Fruit fly (Drosophila melanogaster) whole organism: ENCODE results near the gene Naa30B.

Source experiments
- pan ChIP-seq: fragments of >200 bp; optimal IDR thresholded peaks from 2 replicates; lab custom pipeline; 2017
- psq ChIP-seq: fragments of >200 bp; optimal IDR thresholded peaks from 2 replicates; lab custom pipeline; 2017
- usp ChIP-seq: fragments of >200 bp; optimal IDR thresholded peaks from 2 replicates; lab custom pipeline; 2017; ENCODE audit warnings: missing biosample characterization, missing genetic modification characterization, mixed read lengths

- TF ChIP-seq usp (GFP tag; lab: Kevin White, UChicago) (no peak), pan (lab: Kevin White, UChicago) (no peak), psq (lab: Kevin White, UChicago) (no peak)
Measured at dm6 chr3L:1469241-1469640, 2.6 kb downstream of the Naa30B start.
